Fruit fly (Drosophila melanogaster) whole organism, adult: ENCODE data around the gene CG6236.

ENCODE experiments used
- CG12768 ChIP-seq: fragments of 200-800 bp; sonication (Bioruptor generic); optimal IDR thresholded peaks from 2 replicates; lab custom pipeline; 2017; ENCODE audit warnings: missing biosample characterization, missing genetic modification characterization, mild to moderate bottlenecking, moderate library complexity, missing genetic modification reagents
- CG5204 ChIP-seq: fragments of 200-800 bp; sonication (Bioruptor generic); optimal IDR thresholded peaks from 2 replicates; lab custom pipeline; 2016; ENCODE audit warnings: missing biosample characterization, missing genetic modification characterization
- Mnt ChIP-seq: fragments of 200-800 bp; sonication (Bioruptor generic); optimal IDR thresholded peaks from 2 replicates; lab custom pipeline; 2016; ENCODE audit warnings: missing biosample characterization, mild to moderate bottlenecking, missing genetic modification characterization
- cnc ChIP-seq, 2 experiments: fragments of >200 bp; optimal IDR thresholded peaks; 2 replicates each; lab custom pipeline; 2017

DNA sequence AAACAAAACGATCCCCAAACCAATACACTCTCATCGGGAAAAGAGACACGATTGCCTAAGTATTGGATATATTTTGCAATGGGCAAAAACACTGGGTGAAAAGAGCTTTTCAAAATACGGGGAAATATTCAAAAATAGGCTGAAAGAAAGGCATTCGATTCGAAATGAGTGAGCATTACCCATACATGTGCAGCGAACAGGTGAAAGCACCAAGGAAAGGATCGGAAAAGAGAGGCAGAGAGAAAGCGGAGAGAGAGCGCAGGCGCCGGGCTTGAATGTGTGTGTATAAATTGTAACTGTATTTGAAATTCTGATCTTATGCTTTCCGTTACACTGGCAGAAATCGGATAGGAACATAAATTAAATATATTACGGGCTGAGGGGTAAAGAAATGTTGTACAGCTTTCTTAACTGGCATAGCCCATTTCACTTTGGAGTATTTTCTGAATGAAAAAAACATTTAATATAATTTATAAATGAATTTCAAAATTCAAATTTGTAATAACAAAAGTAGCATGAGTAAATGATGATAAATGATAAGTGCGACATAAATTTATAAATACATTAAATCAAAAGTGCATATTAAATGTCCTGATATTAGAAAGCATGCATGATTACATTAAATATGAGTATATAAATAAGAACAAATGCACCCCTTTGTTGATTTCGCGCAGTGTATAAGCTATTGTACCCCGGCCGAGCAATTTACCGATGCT, 47.3 kb downstream of the CG6236 start:
- no peak for TF ChIP-seq CG12768 (GFP tag; lab: Kevin White, UChicago)
- TF ChIP-seq CG5204 = no peak
- TF ChIP-seq Mnt (GFP tag; lab: Kevin White, UChicago) = no peak
- TF ChIP-seq cnc (optimal IDR thresholded peaks at IDR 0.05; lab: Kevin White, UChicago) = no peak
